Worm (Caenorhabditis elegans) whole organism, L4/young adult: ENCODE measurements around the gene str-254.

Experiments
- W03F9.2 ChIP-seq: fragments of 150-350 bp; optimal IDR thresholded peaks from 2 replicates; lab custom pipeline; 2014; ENCODE audit warnings: missing biosample characterization, missing genetic modification characterization
- him-1 ChIP-seq: sonication (generic microtip); optimal IDR thresholded peaks from 2 replicates; lab custom pipeline; 2016; ENCODE audit warnings: missing genotype, missing genetic modification reagents, missing genetic modification characterization, missing compliant biosample characterization

- TF ChIP-seq him-1 (no peak), W03F9.2 (tag; lab: Kevin White, UChicago) (no peak)
These were observed 20.6 kb downstream of the str-254 start, which contains the start of gene fbxa-144 for ce11 chrV:16132705-16133104.
